Worm (Caenorhabditis elegans) whole organism, mixed stage, embryonic: Measurements from ENCODE around the gene Y22D7AL.1.

ENCODE experiments used
- blmp-1 ChIP-seq: fragments of 150-350 bp; optimal IDR thresholded peaks from 2 replicates; lab custom pipeline; 2014; ENCODE audit warnings: missing biosample characterization, missing genetic modification characterization
- ces-1 ChIP-seq: fragments of 150-350 bp; optimal IDR thresholded peaks from 2 replicates; lab custom pipeline; 2014; ENCODE audit warnings: missing biosample characterization, missing genetic modification reagents, missing genetic modification characterization
- elt-1 ChIP-seq: sonication (generic microtip); optimal IDR thresholded peaks from 2 replicates; lab custom pipeline; 2017; ENCODE audit warnings: missing genetic modification characterization, mild to moderate bottlenecking, missing compliant biosample characterization, antibody characterized with exemption, moderate library complexity, borderline replicate concordance; ENCODE audit not compliant: insufficient read depth
- lsy-2 ChIP-seq: fragments of 150-350 bp; optimal IDR thresholded peaks from 2 replicates; lab custom pipeline; 2014; ENCODE audit warnings: missing biosample characterization, missing genetic modification characterization
- nhr-12 ChIP-seq: fragments of 150-350 bp; optimal IDR thresholded peaks from 2 replicates; lab custom pipeline; 2014; ENCODE audit warnings: missing biosample characterization, missing genetic modification characterization
- nhr-76 ChIP-seq: sonication (generic microtip); optimal IDR thresholded peaks from 2 replicates; lab custom pipeline; 2017; ENCODE audit warnings: missing biosample characterization, missing genetic modification characterization
- pha-4 ChIP-seq: fragments of 150-350 bp; optimal IDR thresholded peaks from 2 replicates; lab custom pipeline; 2018; ENCODE audit warnings: missing biosample characterization, missing genetic modification reagents, missing genetic modification characterization
- snpc-4 ChIP-seq: fragments of 150-350 bp; optimal IDR thresholded peaks from 2 replicates; lab custom pipeline; 2014; ENCODE audit warnings: missing biosample characterization, missing genetic modification characterization
- unc-39 ChIP-seq: fragments of 150-350 bp; optimal IDR thresholded peaks from 2 replicates; lab custom pipeline; 2014; ENCODE audit warnings: missing biosample characterization, missing genetic modification characterization
- unc-62 ChIP-seq: fragments of 150-350 bp; optimal IDR thresholded peaks from 2 replicates; lab custom pipeline; 2014; ENCODE audit warnings: missing biosample characterization, missing genetic modification reagents, missing genetic modification characterization
- ztf-11 ChIP-seq: fragments of 150-350 bp; optimal IDR thresholded peaks from 2 replicates; lab custom pipeline; 2014; ENCODE audit warnings: missing biosample characterization, missing genetic modification characterization

DNA sequence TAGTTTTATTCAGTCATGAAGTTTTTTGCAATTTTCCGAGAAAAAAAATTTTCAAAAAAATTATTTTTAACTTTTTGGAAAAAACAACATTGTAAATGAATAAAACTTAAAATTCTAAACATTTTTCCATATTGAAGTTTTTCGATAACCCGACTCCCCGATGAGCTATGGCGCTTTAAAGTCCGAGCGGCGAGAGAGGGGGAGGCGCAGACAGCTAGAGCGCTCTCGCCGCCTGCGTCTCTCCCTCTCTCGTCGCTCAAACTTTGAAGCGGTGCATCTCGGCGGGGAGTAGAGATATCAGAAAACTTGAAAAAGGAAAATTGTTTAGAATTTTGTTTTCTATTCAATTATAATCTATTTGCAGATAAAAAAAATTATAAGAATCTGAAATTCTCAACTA, 13.9 kb upstream of the Y22D7AL.1 start:
- TF ChIP-seq nhr-76 (tag; lab: Kevin White, UChicago) (no peak), unc-62 (no peak), ztf-11 (tag; lab: Kevin White, UChicago) (no peak), ces-1 (GFP tag; lab: Kevin White, UChicago) (no peak), unc-39 (tag; lab: Kevin White, UChicago) (no peak), pha-4 (no peak), blmp-1 (tag; lab: Kevin White, UChicago) (no peak), nhr-12 (tag; lab: Kevin White, UChicago) (no peak), elt-1 (tag; lab: Kevin White, UChicago) (no peak), lsy-2 (tag; lab: Kevin White, UChicago) (no peak), snpc-4 (tag; lab: Kevin White, UChicago) (no peak)
